Worm (Caenorhabditis elegans): ENCODE results near the gene srg-42.

Gene srg-42

ce11 chrV:11123817-11124337, 34.0 kb downstream of the srg-42 start, which contains the start of the genes atp-5 and lmtr-3:
TSS of gene atp-5 (minus strand) at chrV:11123867.
TSS of gene lmtr-3 (plus strand) at chrV:11124186.
- TF ChIP-seq snpc-1.1 (tag; optimal IDR thresholded peaks at IDR 0.05; ENCODE audit: insufficient read depth), result peak; percentile 22
- peak; percentile 74; the same call in 1 of the 2 replicates for TF ChIP-seq Y79H2A.3 (GFP tag; conservative IDR thresholded peaks at IDR 0.05)
- peak; percentile 37 for TF ChIP-seq efl-1 (GFP tag; optimal IDR thresholded peaks at IDR 0.05)
- TF ChIP-seq somi-1 (GFP tag; optimal IDR thresholded peaks at IDR 0.05), result peak; percentile 4
- peak; percentile 28 for TF ChIP-seq lin-40 (tag; optimal IDR thresholded peaks at IDR 0.05)
- TF ChIP-seq zim-3 (tag; optimal IDR thresholded peaks at IDR 0.05), result peak; percentile 28
- peak; percentile 91 for TF ChIP-seq attf-5 (GFP tag; optimal IDR thresholded peaks at IDR 0.05)
- peak; percentile 65; the same call in 1 of the 2 replicates for TF ChIP-seq pbrm-1 (GFP tag; IDR thresholded peaks at IDR 0.05)
- TF ChIP-seq mxl-1 (tag; optimal IDR thresholded peaks at IDR 0.05), result no peak
- TF ChIP-seq cebp-1 (GFP tag; IDR thresholded peaks at IDR 0.05), result peak; percentile 64
- peak; percentile 63 for TF ChIP-seq cebp-1 (tag; optimal IDR thresholded peaks at IDR 0.05)
- TF ChIP-seq egl-18 (GFP tag; IDR thresholded peaks at IDR 0.05), result no peak
- TF ChIP-seq D2030.7 (GFP tag; IDR thresholded peaks at IDR 0.05), result peak; percentile 85
- TF ChIP-seq nhr-80 (tag; optimal IDR thresholded peaks at IDR 0.05), result peak; percentile 81
- peak in 1 of 3 experiments; percentile 24 for TF ChIP-seq lin-35 (GFP tag; optimal IDR thresholded peaks at IDR 0.05)
- peak; percentile 56 for TF ChIP-seq rcor-1 (GFP tag; IDR thresholded peaks at IDR 0.05)
- peak; percentile 89 for TF ChIP-seq ceh-27 (GFP tag; optimal IDR thresholded peaks at IDR 0.05)
- peak; percentile 31; the same call in 1 of the 2 replicates for TF ChIP-seq F33H1.4 (GFP tag; IDR thresholded peaks at IDR 0.05)
- TF ChIP-seq ztf-18 (tag; optimal IDR thresholded peaks at IDR 0.05), result peak; percentile 48
- TF ChIP-seq lsl-1 (GFP tag; optimal IDR thresholded peaks at IDR 0.05), result peak; percentile 51
- peak; percentile 68 for TF ChIP-seq snpc-1.3 (tag; optimal IDR thresholded peaks at IDR 0.05; ENCODE audit: insufficient read depth)
- no peak for TF ChIP-seq mes-4 (tag; optimal IDR thresholded peaks at IDR 0.05)
- no peak for TF ChIP-seq sdz-38 (tag; optimal IDR thresholded peaks at IDR 0.05)
- TF ChIP-seq attf-3 (GFP tag; conservative IDR thresholded peaks at IDR 0.05), result peak; percentile 63; the same call in 1 of the 2 replicates
- TF ChIP-seq mcd-1 (GFP tag; IDR thresholded peaks at IDR 0.05), result peak; percentile 64
- 0 out of 2 replicates have a peak, but pooled peaks have one; percentile 58 for TF ChIP-seq madf-3 (GFP tag; IDR thresholded peaks at IDR 0.05)
- TF ChIP-seq tbp1 (GFP tag; optimal IDR thresholded peaks at IDR 0.05), result peak; percentile 47
- TF ChIP-seq attf-6 (GFP tag; IDR thresholded peaks at IDR 0.05), result no peak
- TF ChIP-seq tlf-1 (GFP tag; optimal IDR thresholded peaks at IDR 0.05), result peak; percentile 30
- TF ChIP-seq akir-1 (GFP tag; optimal IDR thresholded peaks at IDR 0.05), result no peak
- no peak for TF ChIP-seq let-607 (tag; optimal IDR thresholded peaks at IDR 0.05)
- peak; percentile 76 for TF ChIP-seq Y67H2A.10 (GFP tag; conservative IDR thresholded peaks at IDR 0.05)
- TF ChIP-seq ztf-28 (GFP tag; IDR thresholded peaks at IDR 0.05), result peak; percentile 88
- TF ChIP-seq rpc-1 (optimal IDR thresholded peaks at IDR 0.05), result peak; percentile 16
- no peak for TF ChIP-seq rpc-1 (tag; optimal IDR thresholded peaks at IDR 0.05)
- TF ChIP-seq nhr-179 (tag; optimal IDR thresholded peaks at IDR 0.05), result no peak
- peak; percentile 91 for TF ChIP-seq let-526 (GFP tag; IDR thresholded peaks at IDR 0.05)
- no peak for TF ChIP-seq sptf-2 (GFP tag; optimal IDR thresholded peaks at IDR 0.05)
- TF ChIP-seq F23B12.7 (tag; optimal IDR thresholded peaks at IDR 0.05; ENCODE audit: insufficient read depth), result peak; percentile 34
- peak; percentile 0 for TF ChIP-seq F49E8.2 (tag; optimal IDR thresholded peaks at IDR 0.05; ENCODE audit: insufficient read depth)
- peak; percentile 65; the same call in 1 of the 2 replicates for TF ChIP-seq lir-1 (GFP tag; conservative IDR thresholded peaks at IDR 0.05)
- peak; percentile 75 for TF ChIP-seq ceh-100 (GFP tag; IDR thresholded peaks at IDR 0.05)
- TF ChIP-seq ccch-3 (GFP tag; optimal IDR thresholded peaks at IDR 0.05), result peak; percentile 23
- TF ChIP-seq madf-10 (tag; optimal IDR thresholded peaks at IDR 0.05), result peak; percentile 68
- peak; percentile 64 to 74 for TF ChIP-seq rec-8 (tag; optimal IDR thresholded peaks at IDR 0.05)
- peak; percentile 36 for TF ChIP-seq snpc-3.4 (tag; optimal IDR thresholded peaks at IDR 0.05)
- peak; percentile 93 for TF ChIP-seq dox-1 (GFP tag; IDR thresholded peaks at IDR 0.05)

All from whole organism, young adult.